Worm (Caenorhabditis elegans): ENCODE data around the gene C03B1.17.

DNA sequence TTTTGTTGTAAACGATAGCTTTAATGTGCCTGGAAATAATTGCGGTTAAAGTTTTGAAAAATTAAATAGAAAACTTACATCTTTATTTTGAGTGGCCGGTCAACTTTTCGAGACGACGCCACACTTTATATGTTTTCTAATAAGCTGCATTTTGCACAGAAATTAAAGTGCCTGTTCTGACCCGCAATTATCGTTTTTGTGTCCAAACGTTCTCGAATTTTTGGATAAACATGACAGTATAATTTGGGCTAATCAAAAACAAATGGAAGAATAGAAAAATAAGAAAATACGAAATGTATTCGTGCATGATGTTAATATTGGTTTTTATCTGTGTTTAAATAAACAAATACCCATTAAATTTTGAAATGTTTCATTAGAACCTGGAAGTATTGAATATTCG, 47.2 kb downstream of the C03B1.17 start, which contains the start of gene K10C2.12:
- TF ChIP-seq pes-1 (GFP tag; IDR thresholded peaks at IDR 0.05) (no peak), ama-1 (optimal IDR thresholded peaks at IDR 0.05) (no peak), hmbx-1 (tag; optimal IDR thresholded peaks at IDR 0.05) (no peak), tra-4 (tag; optimal IDR thresholded peaks at IDR 0.05) (no peak), flt-1 (GFP tag; IDR thresholded peaks at IDR 0.05) (no peak)
